Fruit fly (Drosophila melanogaster) whole organism, pupa: Measurements from ENCODE around the gene Grip91.

ENCODE experiments used
- CG10348 ChIP-seq: fragments of 200-800 bp; sonication (Bioruptor generic); IDR thresholded peaks from 2 replicates; pipeline ENCODE4 v1.3.6; 2022; ENCODE audit warnings: missing biosample characterization, missing genetic modification characterization
- CG12605 ChIP-seq: fragments of 200-800 bp; sonication (Bioruptor generic); IDR thresholded peaks from 2 replicates; pipeline ENCODE4 v1.3.6; 2022; ENCODE audit warnings: missing biosample characterization, missing genetic modification characterization
- CG13204 ChIP-seq: fragments of 200-800 bp; sonication (Bioruptor generic); optimal IDR thresholded peaks from 2 replicates; lab custom pipeline; 2018; ENCODE audit warnings: missing biosample characterization, mild to moderate bottlenecking, missing genetic modification characterization, moderate library complexity
- CG14655 ChIP-seq: fragments of 200-800 bp; sonication (Bioruptor generic); optimal IDR thresholded peaks from 3 replicates; lab custom pipeline; 2017; ENCODE audit warnings: mild to moderate bottlenecking, missing biosample characterization, missing genetic modification reagents, missing genetic modification characterization
- CG15710 ChIP-seq: fragments of 200-800 bp; sonication (Bioruptor generic); optimal IDR thresholded peaks from 2 replicates; lab custom pipeline; 2018; ENCODE audit warnings: missing biosample characterization, mild to moderate bottlenecking, missing genetic modification characterization, moderate library complexity
- CG17806 ChIP-seq: fragments of 200-800 bp; sonication (Bioruptor generic); optimal IDR thresholded peaks from 2 replicates; lab custom pipeline; 2018; ENCODE audit warnings: missing biosample characterization, mild to moderate bottlenecking, missing genetic modification characterization, moderate library complexity
- CG32121 ChIP-seq: fragments of 200-800 bp; sonication (Bioruptor generic); IDR thresholded peaks from 2 replicates; pipeline ENCODE4 v1.3.6; 2022; ENCODE audit warnings: missing biosample characterization, missing genetic modification characterization
- CG34367 ChIP-seq: fragments of 200-800 bp; sonication (Bioruptor generic); optimal IDR thresholded peaks from 2 replicates; lab custom pipeline; 2018; ENCODE audit warnings: missing biosample characterization, mild to moderate bottlenecking, missing genetic modification characterization
- CG4496 ChIP-seq: fragments of 200-800 bp; sonication (Bioruptor generic); IDR thresholded peaks from 3 replicates; pipeline ENCODE4 v1.3.6; 2022; ENCODE audit warnings: missing biosample characterization, missing genetic modification characterization
- CG8159 ChIP-seq: fragments of 200-800 bp; sonication (Bioruptor generic); optimal IDR thresholded peaks from 3 replicates; lab custom pipeline; 2018; ENCODE audit warnings: missing biosample characterization, mild to moderate bottlenecking, missing genetic modification characterization, moderate library complexity
- CG8301 ChIP-seq: fragments of 200-800 bp; sonication (Bioruptor generic); optimal IDR thresholded peaks from 2 replicates; lab custom pipeline; 2018; ENCODE audit warnings: missing biosample characterization, mild to moderate bottlenecking, missing genetic modification characterization
- CG9948 ChIP-seq: fragments of 200-800 bp; sonication (Bioruptor generic); optimal IDR thresholded peaks from 2 replicates; lab custom pipeline; 2018; ENCODE audit warnings: missing biosample characterization, mild to moderate bottlenecking, missing genetic modification characterization, moderate library complexity
- D1 ChIP-seq: fragments of 200-800 bp; sonication (Bioruptor generic); optimal IDR thresholded peaks from 2 replicates; lab custom pipeline; 2018; ENCODE audit warnings: missing biosample characterization, mild to moderate bottlenecking, missing genetic modification characterization, moderate library complexity
- EcR ChIP-seq: fragments of 200-800 bp; sonication (Bioruptor generic); optimal IDR thresholded peaks from 3 replicates; lab custom pipeline; 2019; ENCODE audit warnings: missing biosample characterization, missing genetic modification characterization, mild to moderate bottlenecking, moderate library complexity, missing genetic modification reagents
- Ets98B ChIP-seq: fragments of 200-800 bp; sonication (Bioruptor generic); IDR thresholded peaks from 2 replicates; pipeline ENCODE4 v1.3.6; 2022; ENCODE audit warnings: missing biosample characterization, missing genetic modification characterization
- Pif1A ChIP-seq: fragments of 200-800 bp; sonication (Bioruptor generic); optimal IDR thresholded peaks from 3 replicates; lab custom pipeline; 2016; ENCODE audit warnings: missing biosample characterization, missing genetic modification characterization
- Pif1B ChIP-seq: fragments of 200-800 bp; sonication (Bioruptor generic); optimal IDR thresholded peaks from 3 replicates; lab custom pipeline; 2016; ENCODE audit warnings: missing biosample characterization, missing genetic modification characterization
- Snoo ChIP-seq: fragments of 200-800 bp; sonication (Bioruptor generic); optimal IDR thresholded peaks from 3 replicates; lab custom pipeline; 2017; ENCODE audit warnings: missing biosample characterization, mild to moderate bottlenecking, missing genetic modification characterization, inconsistent platforms
- fd96Ca ChIP-seq: fragments of 200-800 bp; sonication (Bioruptor generic); IDR thresholded peaks from 3 replicates; pipeline ENCODE4 v1.3.6; 2022; ENCODE audit warnings: missing biosample characterization, missing genetic modification characterization
- gl ChIP-seq: fragments of 200-800 bp; sonication (Bioruptor generic); optimal IDR thresholded peaks from 2 replicates; lab custom pipeline; 2018; ENCODE audit warnings: missing biosample characterization, mild to moderate bottlenecking, missing genetic modification characterization
- rn ChIP-seq: fragments of 200-800 bp; sonication (Bioruptor generic); IDR thresholded peaks from 2 replicates; pipeline ENCODE4 v1.3.6; 2022; ENCODE audit warnings: missing biosample characterization, missing genetic modification characterization

The Grip91 gene

DNA sequence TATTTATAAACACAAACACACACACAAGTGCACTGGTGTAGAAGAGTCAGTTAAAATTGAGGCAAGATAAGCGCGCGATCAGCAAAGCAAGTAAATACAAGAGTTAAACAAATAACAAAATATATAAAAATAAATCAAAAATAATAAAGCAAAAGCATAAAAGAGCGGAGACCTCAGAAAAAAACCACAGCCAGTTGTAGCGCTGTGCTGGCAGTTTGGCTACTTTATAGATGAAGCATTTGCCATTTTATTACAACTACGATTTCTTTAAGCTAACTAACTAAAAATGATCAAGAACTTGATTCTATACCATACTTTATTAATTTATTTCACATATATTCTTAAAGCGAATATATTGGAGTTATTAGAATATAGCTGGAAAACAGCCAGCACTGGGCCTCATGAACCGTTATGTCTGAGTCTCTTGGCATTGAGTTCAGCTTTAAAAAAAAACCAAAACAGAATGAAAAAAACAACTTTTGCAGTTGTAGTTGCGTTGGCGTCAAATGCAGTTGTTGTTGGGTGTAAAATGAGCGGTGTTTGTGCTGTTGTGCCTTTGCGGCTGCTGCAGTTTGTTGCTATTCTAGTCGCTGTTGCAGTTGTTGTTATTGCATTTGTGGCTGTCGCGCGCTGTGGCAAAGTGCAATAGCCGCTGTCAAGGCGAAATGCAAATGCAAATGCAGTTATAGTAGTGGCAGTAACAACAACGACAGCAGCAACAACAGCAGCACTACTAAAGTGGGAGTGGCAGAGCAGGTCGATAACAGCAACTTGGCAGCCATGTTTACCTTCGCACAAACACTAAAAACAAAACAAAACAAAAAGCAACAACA, 3.4 kb upstream of the Grip91 start:
- TF ChIP-seq CG15710 (peak; percentile 51), Ets98B (peak; percentile 22), D1 (tag; lab: Kevin White, UChicago) (no peak), CG14655 (GFP tag; lab: Kevin White, UChicago) (peak; percentile 81), CG32121 (peak; percentile 66), rn (GFP tag; lab: Robert Waterston, UW) (no peak), Pif1B (GFP tag; lab: Kevin White, UChicago) (peak; percentile 58), CG12605 (GFP tag; lab: Robert Waterston, UW) (peak; percentile 20; the same call in 1 of the 2 replicates), CG9948 (tag; lab: Kevin White, UChicago) (peak; percentile 30), CG8301 (tag; lab: Kevin White, UChicago) (peak; percentile 61), CG4496 (GFP tag; lab: Robert Waterston, UW) (peak; percentile 68), Snoo (tag; lab: Kevin White, UChicago) (no peak), EcR (peak; percentile 91), CG17806 (tag; lab: Kevin White, UChicago) (peak; percentile 42), Pif1A (peak; percentile 67), CG10348 (no peak), gl (no peak), CG8159 (tag; lab: Kevin White, UChicago) (no peak), CG34367 (tag; lab: Kevin White, UChicago) (peak; percentile 33), CG13204 (GFP tag; lab: Kevin White, UChicago) (no peak), fd96Ca (GFP tag; lab: Robert Waterston, UW) (no peak; the same call in 1 of the 3 replicates)

DNA sequence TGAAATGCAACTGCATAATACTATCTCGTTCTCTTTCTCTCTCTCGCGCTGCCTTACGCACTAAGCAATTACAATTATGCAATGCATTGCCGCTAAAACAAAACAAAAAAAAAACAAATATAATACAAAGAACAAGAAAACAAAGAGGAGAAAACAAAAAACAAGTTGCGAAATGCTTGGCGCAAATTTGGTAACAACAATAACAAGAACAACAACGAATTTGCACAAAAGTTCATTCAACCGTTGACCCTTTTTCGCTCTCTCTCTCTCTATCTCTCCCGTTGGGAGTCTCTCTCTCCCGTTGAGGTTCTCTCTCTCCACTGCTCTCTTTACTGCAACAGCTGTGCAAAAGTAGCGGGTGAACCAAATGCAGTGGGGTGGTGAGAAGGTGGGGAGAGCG, 2.6 kb upstream of the Grip91 start:
- TF ChIP-seq EcR = peak; percentile 99
- TF ChIP-seq fd96Ca (GFP tag; lab: Robert Waterston, UW) = no peak; the same call in 2 of the 3 replicates
- peak; percentile 59 for TF ChIP-seq Ets98B

DNA sequence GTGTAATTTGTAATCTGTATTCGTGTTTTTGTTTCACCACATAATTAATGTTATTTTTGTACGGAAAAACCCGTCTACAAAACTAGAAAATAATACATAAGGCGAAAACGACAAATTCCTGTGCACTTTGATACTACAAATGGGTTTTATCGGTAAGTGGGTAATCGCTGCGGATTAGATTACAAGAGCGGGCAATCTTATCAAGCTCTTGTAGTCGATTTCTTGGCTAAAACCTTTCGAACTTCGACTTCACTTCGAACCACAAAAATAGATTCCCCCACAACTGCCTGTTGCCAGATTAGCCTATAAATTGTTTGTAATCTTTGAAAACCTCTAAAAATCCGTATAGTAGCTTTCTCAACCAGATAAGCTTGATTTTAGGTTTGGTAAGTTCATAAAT, 3.5 kb downstream of the Grip91 start:
- TF ChIP-seq Ets98B (no peak), CG12605 (GFP tag; lab: Robert Waterston, UW) (no peak), CG13204 (GFP tag; lab: Kevin White, UChicago) (no peak), fd96Ca (GFP tag; lab: Robert Waterston, UW) (no peak), CG34367 (tag; lab: Kevin White, UChicago) (no peak), CG32121 (no peak), gl (no peak), Pif1A (no peak), Pif1B (GFP tag; lab: Kevin White, UChicago) (no peak), EcR (no peak), Snoo (tag; lab: Kevin White, UChicago) (no peak), CG14655 (GFP tag; lab: Kevin White, UChicago) (no peak), rn (GFP tag; lab: Robert Waterston, UW) (no peak), CG17806 (tag; lab: Kevin White, UChicago) (no peak), CG9948 (tag; lab: Kevin White, UChicago) (no peak), CG8301 (tag; lab: Kevin White, UChicago) (no peak)

DNA sequence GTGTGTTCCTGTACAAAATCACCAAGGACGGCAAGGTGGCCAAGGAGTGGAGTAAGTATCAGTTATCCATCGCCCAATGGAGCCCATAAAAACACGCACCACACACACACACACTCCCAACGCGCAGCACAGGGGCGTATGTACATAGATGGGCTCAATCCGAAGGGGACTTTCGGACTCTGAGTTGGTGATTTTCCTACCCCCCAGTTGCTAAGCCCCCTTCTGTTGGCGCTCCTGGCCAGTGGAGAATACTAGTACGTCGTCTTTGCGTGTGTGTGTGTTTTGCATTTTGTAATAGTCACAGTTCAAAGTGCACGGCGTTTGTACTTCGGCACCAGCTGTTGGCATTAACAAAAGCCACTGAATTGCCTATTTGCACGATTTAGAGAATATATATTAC, 4.4 kb downstream of the Grip91 start:
- peak; percentile 78 for TF ChIP-seq CG34367 (tag; lab: Kevin White, UChicago)
- peak; percentile 83 for TF ChIP-seq CG13204 (GFP tag; lab: Kevin White, UChicago)
- peak; percentile 80 for TF ChIP-seq CG8301 (tag; lab: Kevin White, UChicago)
- peak; percentile 76; the same call in 1 of the 2 replicates for TF ChIP-seq CG32121
- peak; percentile 92 for TF ChIP-seq Ets98B
- peak; percentile 69 for TF ChIP-seq CG9948 (tag; lab: Kevin White, UChicago)
- TF ChIP-seq CG15710 = peak; percentile 78
- peak; percentile 96 for TF ChIP-seq CG4496 (GFP tag; lab: Robert Waterston, UW)
- TF ChIP-seq Pif1A = peak; percentile 82
- TF ChIP-seq D1 (tag; lab: Kevin White, UChicago) = peak; percentile 40
- no peak for TF ChIP-seq EcR
- TF ChIP-seq CG10348 = peak; percentile 55; the same call in 1 of the 2 replicates
- peak; percentile 74 for TF ChIP-seq CG8159 (tag; lab: Kevin White, UChicago)
- peak; percentile 79 for TF ChIP-seq CG14655 (GFP tag; lab: Kevin White, UChicago)
- TF ChIP-seq gl = peak; percentile 80
- peak; percentile 73 for TF ChIP-seq CG12605 (GFP tag; lab: Robert Waterston, UW)
- TF ChIP-seq fd96Ca (GFP tag; lab: Robert Waterston, UW) = peak; percentile 93
- peak; percentile 77 for TF ChIP-seq CG17806 (tag; lab: Kevin White, UChicago)
- TF ChIP-seq rn (GFP tag; lab: Robert Waterston, UW) = peak; percentile 76
- peak; percentile 49 for TF ChIP-seq Snoo (tag; lab: Kevin White, UChicago)
- peak; percentile 84 for TF ChIP-seq Pif1B (GFP tag; lab: Kevin White, UChicago)

DNA sequence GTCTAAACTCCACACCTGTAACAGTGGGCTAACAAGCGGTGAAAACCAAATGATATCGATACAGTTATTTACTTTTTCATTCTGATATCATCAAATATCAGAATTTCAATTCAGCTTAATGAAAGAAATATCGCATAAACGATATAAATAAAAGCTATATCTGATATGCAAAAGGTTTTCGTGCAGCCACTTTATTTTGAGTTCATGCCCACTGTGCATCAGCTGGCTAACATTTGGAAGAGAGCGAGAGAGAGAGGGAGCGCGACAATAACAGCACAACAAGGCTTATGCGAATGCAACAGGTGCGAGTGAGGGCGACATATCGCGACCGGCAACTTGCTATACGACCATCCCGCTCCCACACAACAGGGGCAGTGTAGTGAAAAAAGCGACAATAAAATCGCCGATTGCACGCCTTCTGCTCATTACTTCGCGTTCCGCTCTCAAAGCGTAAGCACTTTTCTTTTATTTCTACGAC, 5.0 kb downstream of the Grip91 start, which contains the start of gene CG11151:
CG11151 (plus strand) TSS at position 334 of the 478 bp plus-strand sequence.
- TF ChIP-seq CG13204 (GFP tag; lab: Kevin White, UChicago) (peak; percentile 92), EcR (peak; percentile 35), CG32121 (peak; percentile 95), rn (GFP tag; lab: Robert Waterston, UW) (peak; percentile 85), CG9948 (tag; lab: Kevin White, UChicago) (peak; percentile 97), gl (peak; percentile 95), CG17806 (tag; lab: Kevin White, UChicago) (peak; percentile 97), D1 (tag; lab: Kevin White, UChicago) (peak; percentile 77), Pif1B (GFP tag; lab: Kevin White, UChicago) (peak; percentile 96), CG4496 (GFP tag; lab: Robert Waterston, UW) (peak; percentile 98), CG8301 (tag; lab: Kevin White, UChicago) (peak; percentile 97), CG14655 (GFP tag; lab: Kevin White, UChicago) (peak; percentile 97), CG15710 (peak; percentile 96), fd96Ca (GFP tag; lab: Robert Waterston, UW) (peak; percentile 92), CG12605 (GFP tag; lab: Robert Waterston, UW) (peak; percentile 94), Snoo (tag; lab: Kevin White, UChicago) (peak; percentile 97), CG8159 (tag; lab: Kevin White, UChicago) (peak; percentile 96), Ets98B (peak; percentile 96), Pif1A (peak; percentile 97), CG34367 (tag; lab: Kevin White, UChicago) (peak; percentile 98), CG10348 (peak; percentile 81)
- TF ChIP-seq, all 21 proteins: peak for 21
